Worm (Caenorhabditis elegans) whole organism, young adult: ENCODE results near the gene F14D7.3.
A peak's percentile ranks its signal among the peaks of the same experiment; 100 is the strongest.

Experiments used
- B0336.3 ChIP-seq: fragments of 200-800 bp; sonication (Bioruptor generic); IDR thresholded peaks from 2 replicates; pipeline ENCODE4 v1.3.6; 2022; ENCODE audit warnings: missing genetic modification characterization, missing compliant biosample characterization
- C17E4.6 ChIP-seq: fragments of 200-800 bp; sonication (Bioruptor generic); IDR thresholded peaks from 2 replicates; pipeline ENCODE4 v1.3.6; 2022; ENCODE audit warnings: missing genetic modification reagents, missing genetic modification characterization, missing compliant biosample characterization
- F33H1.4 ChIP-seq: fragments of 200-800 bp; sonication (Bioruptor generic); IDR thresholded peaks from 2 replicates; pipeline ENCODE4 v1.3.6; 2022; ENCODE audit warnings: missing genetic modification reagents, missing genetic modification characterization, missing compliant biosample characterization
- F49E8.2 ChIP-seq: sonication (generic microtip); optimal IDR thresholded peaks from 3 replicates; lab custom pipeline; 2017; ENCODE audit warnings: missing genetic modification characterization, mild to moderate bottlenecking, missing compliant biosample characterization, antibody characterized with exemption, moderate library complexity; ENCODE audit not compliant: insufficient read depth
- F55B11.4 ChIP-seq: sonication (generic microtip); optimal IDR thresholded peaks from 2 replicates; lab custom pipeline; 2016; ENCODE audit warnings: missing compliant biosample characterization, missing genetic modification characterization, borderline replicate concordance; ENCODE audit not compliant: insufficient read depth
- F57C9.4 ChIP-seq: sonication (generic microtip); optimal IDR thresholded peaks from 2 replicates; lab custom pipeline; 2017; ENCODE audit warnings: mild to moderate bottlenecking, missing genetic modification characterization, missing compliant biosample characterization
- K11D2.4 ChIP-seq: fragments of 200-800 bp; sonication (Bioruptor generic); IDR thresholded peaks from 2 replicates; pipeline ENCODE4 v1.3.6; 2022; ENCODE audit warnings: missing genetic modification reagents, missing genetic modification characterization, missing compliant biosample characterization
- K12H6.12 ChIP-seq: fragments of 200-800 bp; sonication (Bioruptor generic); optimal IDR thresholded peaks from 2 replicates; lab custom pipeline; 2018; ENCODE audit warnings: mild to moderate bottlenecking, missing genetic modification characterization, missing compliant biosample characterization
- T07F8.4 ChIP-seq: sonication (generic microtip); optimal IDR thresholded peaks from 2 replicates; lab custom pipeline; 2016; ENCODE audit warnings: mild to moderate bottlenecking, missing genetic modification characterization, moderate library complexity, missing compliant biosample characterization
- Y53F4B.3 ChIP-seq: fragments of 200-800 bp; sonication (Bioruptor generic); IDR thresholded peaks from 2 replicates; pipeline ENCODE4 v1.3.6; 2022; ENCODE audit warnings: missing genetic modification reagents, missing genetic modification characterization, missing compliant biosample characterization
- Y95B8A.8 ChIP-seq: fragments of 200-800 bp; sonication (Bioruptor generic); IDR thresholded peaks from 2 replicates; pipeline ENCODE4 v1.3.6; 2022; ENCODE audit warnings: missing genetic modification reagents, missing genetic modification characterization, missing compliant biosample characterization
- athp-1 ChIP-seq: sonication (generic microtip); optimal IDR thresholded peaks from 2 replicates; lab custom pipeline; 2017; ENCODE audit warnings: mild to moderate bottlenecking, missing genetic modification characterization, missing compliant biosample characterization
- attf-3 ChIP-seq: fragments of 200-800 bp; sonication (Bioruptor generic); conservative IDR thresholded peaks from 2 replicates; pipeline ENCODE4 v1.3.6; 2022; ENCODE audit warnings: missing genetic modification reagents, missing genetic modification characterization, missing compliant biosample characterization
- attf-5 ChIP-seq: fragments of 200-800 bp; sonication (Bioruptor generic); optimal IDR thresholded peaks from 2 replicates; lab custom pipeline; 2018; ENCODE audit warnings: mild to moderate bottlenecking, missing genetic modification characterization, missing compliant biosample characterization
- bed-2 ChIP-seq: fragments of 200-800 bp; sonication (Bioruptor generic); IDR thresholded peaks from 2 replicates; pipeline ENCODE4 v1.3.6; 2022; ENCODE audit warnings: missing genetic modification reagents, missing genetic modification characterization, missing compliant biosample characterization
- cebp-1 ChIP-seq, 2 experiments: fragments of 200-800 bp in 1 of 2; sonication (Bioruptor generic) in 1 of 2; sonication (generic microtip) in 1 of 2; IDR thresholded peaks in 1 of 2; optimal IDR thresholded peaks in 1 of 2; 2 replicates each; pipeline versions ENCODE4 v1.3.6 to Lab custom; 2017 to 2022; ENCODE audit warnings: missing compliant biosample characterization in 2 of 2, missing genetic modification characterization in 2 of 2, mild to moderate bottlenecking in 1 of 2, missing genetic modification reagents in 1 of 2, moderate library complexity in 1 of 2
- ceh-27 ChIP-seq: fragments of 200-800 bp; sonication (Bioruptor generic); optimal IDR thresholded peaks from 2 replicates; lab custom pipeline; 2018; ENCODE audit warnings: mild to moderate bottlenecking, missing genetic modification characterization, moderate library complexity, missing compliant biosample characterization
- ceh-58 ChIP-seq: fragments of 200-800 bp; sonication (Bioruptor generic); IDR thresholded peaks from 2 replicates; pipeline ENCODE4 v1.3.6; 2022; ENCODE audit warnings: missing genetic modification characterization, missing compliant biosample characterization
- chd-7 ChIP-seq: sonication (generic microtip); optimal IDR thresholded peaks from 2 replicates; lab custom pipeline; 2016; ENCODE audit warnings: mild to moderate bottlenecking, missing genetic modification characterization, moderate library complexity, missing compliant biosample characterization
- dpl-1 ChIP-seq: fragments of 150-350 bp; optimal IDR thresholded peaks from 2 replicates; lab custom pipeline; 2014; ENCODE audit warnings: missing biosample characterization, missing genetic modification reagents, missing genetic modification characterization
- efl-1 ChIP-seq: fragments of 150-350 bp; optimal IDR thresholded peaks from 2 replicates; lab custom pipeline; 2014; ENCODE audit warnings: missing biosample characterization, missing genetic modification reagents, missing genetic modification characterization
- egl-18 ChIP-seq: fragments of 200-800 bp; sonication (Bioruptor generic); IDR thresholded peaks from 2 replicates; pipeline ENCODE4 v1.3.6; 2022; ENCODE audit warnings: missing genetic modification reagents, missing genetic modification characterization, missing compliant biosample characterization
- egl-44 ChIP-seq: fragments of 200-800 bp; sonication (Bioruptor generic); IDR thresholded peaks from 2 replicates; pipeline ENCODE4 v1.3.6; 2022; ENCODE audit warnings: missing genetic modification reagents, missing genetic modification characterization, missing compliant biosample characterization
- ets-4 ChIP-seq: fragments of 200-800 bp; sonication (Bioruptor generic); optimal IDR thresholded peaks from 2 replicates; lab custom pipeline; 2018; ENCODE audit warnings: mild to moderate bottlenecking, missing genetic modification characterization, missing compliant biosample characterization
- hrde-1 ChIP-seq: sonication (generic microtip); optimal IDR thresholded peaks from 2 replicates; lab custom pipeline; 2016; ENCODE audit warnings: missing genetic modification characterization, mild to moderate bottlenecking, missing compliant biosample characterization, moderate library complexity, missing genotype, missing genetic modification reagents, borderline replicate concordance
- let-526 ChIP-seq: fragments of 200-800 bp; sonication (Bioruptor generic); IDR thresholded peaks from 2 replicates; pipeline ENCODE4 v1.3.6; 2022; ENCODE audit warnings: missing genetic modification reagents, missing genetic modification characterization, missing compliant biosample characterization
- let-607 ChIP-seq, 2 experiments: fragments of 200-800 bp in 1 of 2; sonication (Bioruptor generic) in 1 of 2; sonication (generic microtip) in 1 of 2; optimal IDR thresholded peaks; 2 replicates each; lab custom pipeline; 2016 to 2018; ENCODE audit warnings: mild to moderate bottlenecking in 2 of 2, missing compliant biosample characterization in 2 of 2, missing genetic modification characterization in 2 of 2, moderate library complexity in 2 of 2, missing genotype in 1 of 2
- lir-1 ChIP-seq: fragments of 200-800 bp; sonication (Bioruptor generic); conservative IDR thresholded peaks from 2 replicates; pipeline ENCODE4 v1.3.6; 2022; ENCODE audit warnings: missing genetic modification reagents, missing genetic modification characterization, missing compliant biosample characterization
- madf-3 ChIP-seq: fragments of 200-800 bp; sonication (Bioruptor generic); IDR thresholded peaks from 2 replicates; pipeline ENCODE4 v1.3.6; 2022; ENCODE audit warnings: missing genetic modification reagents, missing genetic modification characterization, missing compliant biosample characterization
- madf-6 ChIP-seq: fragments of 200-800 bp; sonication (Bioruptor generic); IDR thresholded peaks from 2 replicates; pipeline ENCODE4 v1.3.6; 2022; ENCODE audit warnings: missing genetic modification reagents, missing genetic modification characterization, missing compliant biosample characterization
- madf-8 ChIP-seq: fragments of 200-800 bp; sonication (Bioruptor generic); conservative IDR thresholded peaks from 2 replicates; pipeline ENCODE4 v1.3.6; 2022; ENCODE audit warnings: missing genetic modification reagents, missing genetic modification characterization, missing compliant biosample characterization
- nfya-1 ChIP-seq: sonication (generic microtip); optimal IDR thresholded peaks from 2 replicates; lab custom pipeline; 2017; ENCODE audit warnings: antibody characterized with exemption, missing compliant biosample characterization, missing genetic modification characterization, borderline replicate concordance; ENCODE audit not compliant: insufficient read depth
- nfya-2 ChIP-seq: fragments of 200-800 bp; sonication (Bioruptor generic); IDR thresholded peaks from 2 replicates; pipeline ENCODE4 v1.3.6; 2022; ENCODE audit warnings: missing genetic modification reagents, missing genetic modification characterization, missing compliant biosample characterization
- nhr-120 ChIP-seq: fragments of 200-800 bp; sonication (Bioruptor generic); IDR thresholded peaks from 2 replicates; pipeline ENCODE4 v1.3.6; 2022; ENCODE audit warnings: missing genetic modification characterization, missing compliant biosample characterization
- nhr-27 ChIP-seq: fragments of 200-800 bp; sonication (Bioruptor generic); optimal IDR thresholded peaks from 2 replicates; lab custom pipeline; 2018; ENCODE audit warnings: mild to moderate bottlenecking, missing genetic modification characterization, moderate library complexity, missing compliant biosample characterization
- nhr-90 ChIP-seq: sonication (generic microtip); optimal IDR thresholded peaks from 2 replicates; lab custom pipeline; 2016; ENCODE audit warnings: missing genotype, mild to moderate bottlenecking, missing genetic modification characterization, missing compliant biosample characterization
- rec-8 ChIP-seq, 2 experiments: sonication (generic microtip); optimal IDR thresholded peaks; 2 replicates each; lab custom pipeline; 2016; ENCODE audit warnings: mild to moderate bottlenecking in 2 of 2, missing genetic modification characterization in 2 of 2, missing genetic modification reagents in 2 of 2, missing genotype in 2 of 2, missing biosample characterization in 1 of 2, missing compliant biosample characterization in 1 of 2, moderate library complexity in 1 of 2
- snpc-3.4 ChIP-seq: sonication (generic microtip); optimal IDR thresholded peaks from 2 replicates; lab custom pipeline; 2017; ENCODE audit warnings: missing genetic modification characterization, mild to moderate bottlenecking, missing compliant biosample characterization, antibody characterized with exemption, moderate library complexity, missing genotype, missing genetic modification reagents
- sptf-2 ChIP-seq: fragments of 200-800 bp; sonication (Bioruptor generic); optimal IDR thresholded peaks from 2 replicates; lab custom pipeline; 2018; ENCODE audit warnings: mild to moderate bottlenecking, missing genetic modification characterization, missing compliant biosample characterization
- zim-3 ChIP-seq: sonication (generic microtip); optimal IDR thresholded peaks from 2 replicates; lab custom pipeline; 2017; ENCODE audit warnings: mild to moderate bottlenecking, missing genetic modification characterization, moderate library complexity, missing compliant biosample characterization
- ztf-18 ChIP-seq: sonication (generic microtip); optimal IDR thresholded peaks from 2 replicates; lab custom pipeline; 2016; ENCODE audit warnings: missing genotype, mild to moderate bottlenecking, missing genetic modification characterization, missing compliant biosample characterization
- ztf-6 ChIP-seq: fragments of 200-800 bp; sonication (Bioruptor generic); IDR thresholded peaks from 2 replicates; pipeline ENCODE4 v1.3.6; 2022; ENCODE audit warnings: missing genetic modification reagents, missing genetic modification characterization, missing compliant biosample characterization

Gene F14D7.3

DNA sequence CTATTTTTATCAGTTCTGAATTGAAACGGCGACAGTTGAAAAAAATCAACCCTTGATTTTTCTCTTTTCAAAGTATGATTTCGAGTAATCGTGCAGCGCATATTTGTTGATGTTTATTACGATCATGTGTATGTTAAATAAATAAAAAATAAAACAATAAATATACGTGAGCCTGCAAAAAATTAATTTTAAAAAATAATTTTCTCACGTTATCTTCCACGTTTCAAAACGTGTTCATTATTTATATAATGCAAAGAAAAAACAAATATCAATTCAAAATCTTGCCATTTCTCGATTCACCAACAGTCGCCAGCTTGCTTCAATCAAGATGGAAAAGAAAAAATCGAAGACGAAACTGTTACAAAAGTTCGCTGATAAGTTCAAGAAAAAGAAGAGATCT, 13.4 kb upstream of the F14D7.3 start, which contains the start of gene F40G12.10:
Gene F40G12.10 (plus strand): TSS at position 301 of the 400 bp plus-strand sequence.
- TF ChIP-seq Y53F4B.3 (GFP tag; lab: Robert Waterston, UW) = no peak
- TF ChIP-seq nhr-27 (tag; lab: Kevin White, UChicago) = no peak
- no peak for TF ChIP-seq F33H1.4 (GFP tag; lab: Robert Waterston, UW)
- TF ChIP-seq madf-3 (GFP tag; lab: Robert Waterston, UW) = no peak
- no peak for TF ChIP-seq sptf-2
- no peak for TF ChIP-seq nfya-2 (GFP tag; lab: Robert Waterston, UW)
- TF ChIP-seq ztf-6 (GFP tag; lab: Robert Waterston, UW) = no peak
- no peak for TF ChIP-seq ets-4 (GFP tag; lab: Kevin White, UChicago)
- TF ChIP-seq C17E4.6 (GFP tag; lab: Robert Waterston, UW) = no peak
- TF ChIP-seq nhr-90 (tag; lab: Kevin White, UChicago) = no peak
- TF ChIP-seq efl-1 (GFP tag; lab: Kevin White, UChicago) = no peak
- TF ChIP-seq nhr-120 (GFP tag; lab: Robert Waterston, UW) = no peak
- TF ChIP-seq cebp-1 (GFP tag; IDR thresholded peaks at IDR 0.05; lab: Robert Waterston, UW) = no peak
- no peak for TF ChIP-seq cebp-1 (tag; optimal IDR thresholded peaks at IDR 0.05; lab: Kevin White, UChicago)
- no peak for TF ChIP-seq zim-3
- no peak for TF ChIP-seq K12H6.12 (tag; lab: Kevin White, UChicago)
- TF ChIP-seq F49E8.2 (tag; lab: Kevin White, UChicago) = no peak
- TF ChIP-seq lir-1 (GFP tag; lab: Robert Waterston, UW) = no peak
- no peak for TF ChIP-seq rec-8 (tag; optimal IDR thresholded peaks at IDR 0.05; lab: Kevin White, UChicago)
- TF ChIP-seq snpc-3.4 (tag; lab: Kevin White, UChicago) = no peak

DNA sequence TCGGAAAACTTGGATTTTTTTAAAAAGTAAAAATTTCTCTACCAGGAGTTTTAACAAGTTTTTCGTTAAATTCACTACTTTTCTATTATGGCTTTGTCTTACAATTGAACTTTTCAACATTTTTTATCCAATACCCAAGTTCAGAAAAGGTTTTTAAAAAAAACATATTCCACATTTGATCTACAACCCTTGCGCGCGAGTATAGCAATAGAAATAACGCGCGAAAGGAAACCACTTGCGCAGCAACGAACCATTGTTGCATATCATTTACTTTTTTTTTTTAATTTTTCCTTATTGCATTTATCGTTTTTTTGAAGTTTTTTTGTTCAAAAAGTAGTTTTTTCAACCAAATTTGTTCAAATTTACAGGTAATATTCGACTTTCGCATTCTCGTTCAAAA, 10.8 kb upstream of the F14D7.3 start, which contains the start of gene F40G12.11:
Gene F40G12.11 (plus strand): TSS at position 369 of the 400 bp plus-strand sequence.
- TF ChIP-seq T07F8.4 (tag; lab: Kevin White, UChicago) (no peak), nfya-1 (tag; lab: Kevin White, UChicago) (no peak), dpl-1 (GFP tag; lab: Kevin White, UChicago) (peak; percentile 34), madf-8 (GFP tag; lab: Robert Waterston, UW) (0 out of 2 replicates have a peak, but pooled peaks have one; percentile 18), B0336.3 (GFP tag; lab: Robert Waterston, UW) (no peak), F57C9.4 (no peak), attf-5 (GFP tag; lab: Kevin White, UChicago) (no peak), madf-6 (peak; percentile 52; the same call in 1 of the 2 replicates), lir-1 (GFP tag; lab: Robert Waterston, UW) (no peak), K11D2.4 (no peak), ceh-58 (GFP tag; lab: Robert Waterston, UW) (no peak), efl-1 (GFP tag; lab: Kevin White, UChicago) (peak; percentile 78), Y95B8A.8 (GFP tag; lab: Robert Waterston, UW) (no peak)

- TF ChIP-seq chd-7 (tag; lab: Kevin White, UChicago) = no peak
These were observed 7.2 kb upstream of the F14D7.3 start, which contains the start of gene F14D7.1 for ce11 chrV:14289363-14289762. Gene F14D7.1, minus strand, starts transcription at chrV:14289463.

DNA sequence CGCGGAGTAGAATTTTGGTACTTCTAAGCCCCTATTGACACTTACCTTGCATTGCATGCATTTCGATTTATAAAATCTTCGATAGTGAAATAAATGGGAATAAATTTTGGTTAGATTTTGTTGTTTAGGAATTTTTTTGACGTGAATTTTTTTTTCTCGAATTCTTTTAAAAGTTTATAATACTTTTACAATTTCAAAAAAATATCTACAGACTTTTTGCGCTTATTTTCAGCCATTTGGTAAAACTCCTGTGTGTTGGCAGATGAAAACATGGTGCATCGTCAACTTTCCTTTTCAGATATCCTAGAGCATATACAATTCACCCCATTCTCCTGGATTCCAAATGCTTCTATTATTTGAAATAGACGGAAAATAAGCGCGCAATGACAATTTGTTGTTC, 6.0 kb upstream of the F14D7.3 start, which contains the start of gene F14D7.18:
Gene F14D7.18 (minus strand): TSS at position 101 of the 400 bp plus-strand sequence.
- TF ChIP-seq attf-3 (GFP tag; lab: Robert Waterston, UW) (no peak), egl-44 (GFP tag; lab: Robert Waterston, UW) (no peak), K12H6.12 (tag; lab: Kevin White, UChicago) (no peak), bed-2 (no peak), let-526 (no peak), ceh-27 (GFP tag; lab: Kevin White, UChicago) (no peak), ztf-18 (tag; lab: Kevin White, UChicago) (no peak), let-607 (tag; optimal IDR thresholded peaks at IDR 0.05; lab: Kevin White, UChicago) (no peak), egl-18 (GFP tag; lab: Robert Waterston, UW) (no peak), hrde-1 (no peak), ztf-6 (GFP tag; lab: Robert Waterston, UW) (no peak), F55B11.4 (tag; lab: Kevin White, UChicago) (no peak), athp-1 (tag; lab: Kevin White, UChicago) (no peak), rec-8 (tag; optimal IDR thresholded peaks at IDR 0.05; lab: Kevin White, UChicago) (no peak)
